Worm (Caenorhabditis elegans): ENCODE measurements around the gene nhr-59.

DNA sequence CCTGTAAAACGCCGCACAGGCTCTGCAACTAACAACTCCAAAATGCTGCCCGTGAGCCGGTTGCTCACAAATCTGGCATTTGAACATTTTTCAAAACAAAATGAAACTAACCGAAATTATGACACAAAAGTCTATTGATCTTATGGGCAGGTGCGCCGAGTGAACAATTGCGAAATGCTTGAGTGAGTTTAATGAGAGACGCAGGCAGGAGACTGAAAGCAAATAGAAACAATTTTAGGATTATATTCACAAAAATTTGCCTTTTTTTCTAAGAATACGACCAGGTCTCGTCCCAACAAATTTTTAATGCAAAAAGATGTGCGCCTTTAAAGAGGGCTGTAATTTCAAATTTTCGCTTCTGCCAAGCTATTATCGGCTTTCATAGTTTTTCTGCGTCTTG lies 13.6 kb downstream of the nhr-59 start, which contains the start of gene nhr-183:
- TF ChIP-seq F37B4.10 (GFP tag; IDR thresholded peaks at IDR 0.05) (no peak), egl-18 (GFP tag; IDR thresholded peaks at IDR 0.05) (no peak), snpc-4 (GFP tag; optimal IDR thresholded peaks at IDR 0.05) (no peak), snpc-4 (tag; optimal IDR thresholded peaks at IDR 0.05) (no peak), madf-10 (tag; optimal IDR thresholded peaks at IDR 0.05) (no peak), Y53F4B.3 (GFP tag; IDR thresholded peaks at IDR 0.05) (no peak), sea-2 (GFP tag; IDR thresholded peaks at IDR 0.05) (no peak), attf-6 (GFP tag; IDR thresholded peaks at IDR 0.05) (no peak), nhr-90 (tag; optimal IDR thresholded peaks at IDR 0.05) (no peak), nhr-80 (tag; optimal IDR thresholded peaks at IDR 0.05) (no peak), tbp1 (GFP tag; optimal IDR thresholded peaks at IDR 0.05) (no peak), unc-130 (GFP tag; optimal IDR thresholded peaks at IDR 0.05) (no peak)
